Worm (Caenorhabditis elegans): Measurements from ENCODE around the gene thoc-5.

ce11 chrIII:5329372-5329771 lies 19.8 kb downstream of the thoc-5 start:
- TF ChIP-seq unc-62 (GFP tag; optimal IDR thresholded peaks at IDR 0.05): no peak
- no peak for TF ChIP-seq alr-1 (tag; optimal IDR thresholded peaks at IDR 0.05)
- TF ChIP-seq nhr-237 (tag; optimal IDR thresholded peaks at IDR 0.05): no peak
- no peak for TF ChIP-seq ama-1 (optimal IDR thresholded peaks at IDR 0.05)
